Fruit fly (Drosophila melanogaster) whole organism, prepupa: ENCODE data around the gene CG32037.

Experiments used
- Blimp-1 ChIP-seq: fragments of 200-800 bp; sonication (Bioruptor generic); optimal IDR thresholded peaks from 3 replicates; lab custom pipeline; 2017; ENCODE audit warnings: missing biosample characterization, missing genetic modification characterization, mild to moderate bottlenecking, moderate library complexity, missing genetic modification reagents
- CG10669 ChIP-seq: fragments of 200-800 bp; sonication (Bioruptor generic); optimal IDR thresholded peaks from 3 replicates; lab custom pipeline; 2018; ENCODE audit warnings: missing biosample characterization, mild to moderate bottlenecking, missing genetic modification characterization, moderate library complexity
- CG11294 ChIP-seq: fragments of 200-800 bp; sonication (Bioruptor generic); IDR thresholded peaks from 2 replicates; pipeline ENCODE4 v1.3.6; 2022; ENCODE audit warnings: missing biosample characterization, missing genetic modification characterization
- CG11762 ChIP-seq: fragments of 200-800 bp; sonication (Bioruptor generic); optimal IDR thresholded peaks from 3 replicates; lab custom pipeline; 2016; ENCODE audit warnings: missing biosample characterization, missing genetic modification characterization; ENCODE audit not compliant: insufficient read depth
- CG11902 ChIP-seq: fragments of 200-800 bp; sonication (Bioruptor generic); optimal IDR thresholded peaks from 3 replicates; lab custom pipeline; 2016; ENCODE audit warnings: missing biosample characterization, missing genetic modification characterization
- CG15336 ChIP-seq: fragments of 200-800 bp; sonication (Bioruptor generic); IDR thresholded peaks from 2 replicates; pipeline ENCODE4 v1.3.6; 2022; ENCODE audit warnings: missing biosample characterization, missing genetic modification characterization
- CG1621 ChIP-seq: fragments of 200-800 bp; sonication (Bioruptor generic); optimal IDR thresholded peaks from 3 replicates; lab custom pipeline; 2018; ENCODE audit warnings: missing biosample characterization, mild to moderate bottlenecking, missing genetic modification characterization
- CG16779 ChIP-seq: fragments of 200-800 bp; sonication (Bioruptor generic); optimal IDR thresholded peaks from 3 replicates; lab custom pipeline; 2017; ENCODE audit warnings: missing biosample characterization, mild to moderate bottlenecking, missing genetic modification characterization
- CG32006 ChIP-seq: fragments of 200-800 bp; sonication (Bioruptor generic); optimal IDR thresholded peaks from 3 replicates; lab custom pipeline; 2017; ENCODE audit warnings: missing biosample characterization, mild to moderate bottlenecking, missing genetic modification characterization
- CG34406 ChIP-seq: fragments of 200-800 bp; sonication (Bioruptor generic); optimal IDR thresholded peaks from 3 replicates; lab custom pipeline; 2016; ENCODE audit warnings: missing biosample characterization, missing genetic modification characterization
- CG4318 ChIP-seq: fragments of 200-800 bp; sonication (Bioruptor generic); optimal IDR thresholded peaks from 3 replicates; lab custom pipeline; 2017; ENCODE audit warnings: missing biosample characterization, mild to moderate bottlenecking, missing genetic modification characterization
- CG6163 ChIP-seq: fragments of 200-800 bp; sonication (Bioruptor generic); IDR thresholded peaks from 3 replicates; pipeline ENCODE4 v1.3.6; 2022; ENCODE audit warnings: missing biosample characterization, missing genetic modification characterization
- CG6792 ChIP-seq: fragments of 200-800 bp; sonication (Bioruptor generic); optimal IDR thresholded peaks from 3 replicates; lab custom pipeline; 2016; ENCODE audit warnings: missing biosample characterization, missing genetic modification characterization
- CG6808 ChIP-seq: fragments of 200-800 bp; sonication (Bioruptor generic); optimal IDR thresholded peaks from 3 replicates; lab custom pipeline; 2017; ENCODE audit warnings: missing biosample characterization, missing genetic modification characterization, mild to moderate bottlenecking, moderate library complexity, missing genetic modification reagents
- CG6854 ChIP-seq: fragments of 200-800 bp; sonication (Bioruptor generic); optimal IDR thresholded peaks from 2 replicates; lab custom pipeline; 2017; ENCODE audit warnings: missing biosample characterization, mild to moderate bottlenecking, missing genetic modification characterization
- CG7368 ChIP-seq: fragments of 200-800 bp; sonication (Bioruptor generic); optimal IDR thresholded peaks from 3 replicates; lab custom pipeline; 2016; ENCODE audit warnings: missing biosample characterization, missing genetic modification characterization
- CG8119 ChIP-seq: fragments of 200-800 bp; sonication (Bioruptor generic); IDR thresholded peaks from 3 replicates; pipeline ENCODE4 v1.3.6; 2022; ENCODE audit warnings: missing biosample characterization, missing genetic modification characterization
- CG8319 ChIP-seq: fragments of 200-800 bp; sonication (Bioruptor generic); optimal IDR thresholded peaks from 3 replicates; lab custom pipeline; 2016; ENCODE audit warnings: missing biosample characterization, missing genetic modification characterization
- CG8632 ChIP-seq: fragments of 200-800 bp; sonication (Bioruptor generic); optimal IDR thresholded peaks from 3 replicates; lab custom pipeline; 2016; ENCODE audit warnings: missing biosample characterization, missing genetic modification characterization
- CG9139 ChIP-seq: fragments of 200-800 bp; sonication (Bioruptor generic); optimal IDR thresholded peaks from 3 replicates; lab custom pipeline; 2017; ENCODE audit warnings: missing biosample characterization, mild to moderate bottlenecking, missing genetic modification characterization
- Eip75B ChIP-seq: fragments of 200-800 bp; sonication (Bioruptor generic); optimal IDR thresholded peaks from 3 replicates; lab custom pipeline; 2016; ENCODE audit warnings: missing biosample characterization, missing genetic modification characterization
- Eip78C ChIP-seq: fragments of 200-800 bp; sonication (Bioruptor generic); peaks from one replicate; lab custom pipeline; 2016; ENCODE audit warnings: missing biosample characterization, missing genetic modification characterization
- Eip93F ChIP-seq: fragments of 200-800 bp; sonication (Bioruptor generic); optimal IDR thresholded peaks from 2 replicates; lab custom pipeline; 2016; ENCODE audit warnings: missing biosample characterization, mild to moderate bottlenecking, missing genetic modification characterization
- Ets21C ChIP-seq: fragments of 200-800 bp; sonication (Bioruptor generic); optimal IDR thresholded peaks from 3 replicates; lab custom pipeline; 2016; ENCODE audit warnings: missing biosample characterization, missing genetic modification characterization
- Ets96B ChIP-seq: fragments of 200-800 bp; optimal IDR thresholded peaks from 2 replicates; lab custom pipeline; 2019; ENCODE audit warnings: missing biosample characterization, mild to moderate bottlenecking, missing genetic modification characterization, moderate library complexity
- Gug ChIP-seq: fragments of 200-800 bp; sonication (Bioruptor generic); IDR thresholded peaks from 2 replicates; pipeline ENCODE4 v1.3.6; 2022; ENCODE audit warnings: missing biosample characterization, missing genetic modification characterization
- Hr38 ChIP-seq: sonication (Bioruptor generic); optimal IDR thresholded peaks from 2 replicates; lab custom pipeline; 2016; ENCODE audit warnings: missing biosample characterization, missing genetic modification characterization
- Hr39 ChIP-seq: fragments of 200-800 bp; sonication (Bioruptor generic); optimal IDR thresholded peaks from 2 replicates; lab custom pipeline; 2016; ENCODE audit warnings: missing biosample characterization, missing genetic modification characterization
- Hr4 ChIP-seq: fragments of 200-800 bp; sonication (Bioruptor generic); optimal IDR thresholded peaks from 3 replicates; lab custom pipeline; 2016; ENCODE audit warnings: missing biosample characterization, missing genetic modification characterization
- Lpt ChIP-seq: fragments of 200-800 bp; sonication (Bioruptor generic); optimal IDR thresholded peaks from 3 replicates; lab custom pipeline; 2016; ENCODE audit warnings: missing biosample characterization, missing genetic modification characterization
- Met ChIP-seq: fragments of 200-800 bp; sonication (Bioruptor generic); optimal IDR thresholded peaks from 3 replicates; lab custom pipeline; 2016; ENCODE audit warnings: missing biosample characterization, missing genetic modification characterization
- OdsH ChIP-seq: fragments of 200-800 bp; sonication (Bioruptor generic); optimal IDR thresholded peaks from 3 replicates; lab custom pipeline; 2016; ENCODE audit warnings: missing biosample characterization, missing genetic modification characterization
- Smox ChIP-seq: fragments of 200-800 bp; sonication (Bioruptor generic); optimal IDR thresholded peaks from 3 replicates; lab custom pipeline; 2016; ENCODE audit warnings: missing biosample characterization, missing genetic modification characterization
- Sox102F ChIP-seq: fragments of 200-800 bp; sonication (Bioruptor generic); optimal IDR thresholded peaks from 2 replicates; lab custom pipeline; 2016; ENCODE audit warnings: missing biosample characterization, mild to moderate bottlenecking, missing genetic modification characterization
- Sox15 ChIP-seq: fragments of 200-800 bp; sonication (Bioruptor generic); optimal IDR thresholded peaks from 3 replicates; lab custom pipeline; 2016; ENCODE audit warnings: missing biosample characterization, missing genetic modification characterization
- achi ChIP-seq: fragments of 200-800 bp; sonication (Bioruptor generic); optimal IDR thresholded peaks from 3 replicates; lab custom pipeline; 2016; ENCODE audit warnings: missing biosample characterization, missing genetic modification characterization
- cyc ChIP-seq: fragments of 200-800 bp; sonication (Bioruptor generic); optimal IDR thresholded peaks from 3 replicates; lab custom pipeline; 2016; ENCODE audit warnings: missing biosample characterization, missing genetic modification characterization
- dac ChIP-seq: fragments of 200-800 bp; sonication (Bioruptor generic); optimal IDR thresholded peaks from 2 replicates; lab custom pipeline; 2017; ENCODE audit warnings: missing biosample characterization, mild to moderate bottlenecking, missing genetic modification characterization
- dsx ChIP-seq: fragments of 200-800 bp; optimal IDR thresholded peaks from 3 replicates; lab custom pipeline; 2019; ENCODE audit warnings: missing biosample characterization, mild to moderate bottlenecking, missing genetic modification characterization, moderate library complexity; ENCODE audit not compliant: poor library complexity, severe bottlenecking
- eg ChIP-seq: fragments of 200-800 bp; sonication (Bioruptor generic); IDR thresholded peaks from 3 replicates; pipeline ENCODE4 v1.3.6; 2022; ENCODE audit warnings: missing biosample characterization, missing genetic modification characterization
- esn ChIP-seq: fragments of 200-800 bp; sonication (Bioruptor generic); optimal IDR thresholded peaks from 2 replicates; lab custom pipeline; 2016; ENCODE audit warnings: missing biosample characterization, mild to moderate bottlenecking, missing genetic modification characterization, moderate library complexity
- fd59A ChIP-seq: fragments of 200-800 bp; sonication (Bioruptor generic); optimal IDR thresholded peaks from 2 replicates; lab custom pipeline; 2017; ENCODE audit warnings: missing biosample characterization, mild to moderate bottlenecking, missing genetic modification characterization, missing genetic modification reagents
- fd85E ChIP-seq: fragments of 200-800 bp; sonication (Bioruptor generic); optimal IDR thresholded peaks from 3 replicates; lab custom pipeline; 2016; ENCODE audit warnings: missing biosample characterization, missing genetic modification characterization
- fkh ChIP-seq: fragments of 200-800 bp; sonication (Bioruptor generic); optimal IDR thresholded peaks from 3 replicates; lab custom pipeline; 2017; ENCODE audit warnings: missing biosample characterization, mild to moderate bottlenecking, missing genetic modification characterization, moderate library complexity
- lz ChIP-seq: fragments of 200-800 bp; sonication (Bioruptor generic); optimal IDR thresholded peaks from 3 replicates; lab custom pipeline; 2016; ENCODE audit warnings: missing biosample characterization, missing genetic modification characterization
- net ChIP-seq: fragments of 200-800 bp; sonication (Bioruptor generic); optimal IDR thresholded peaks from 3 replicates; lab custom pipeline; 2016; ENCODE audit warnings: missing biosample characterization, missing genetic modification characterization
- pdm3 ChIP-seq: fragments of 200-800 bp; sonication (Bioruptor generic); optimal IDR thresholded peaks from 3 replicates; lab custom pipeline; 2016; ENCODE audit warnings: missing biosample characterization, missing genetic modification characterization
- salr ChIP-seq, 2 experiments: fragments of 200-800 bp; sonication (Bioruptor generic); optimal IDR thresholded peaks; 3 replicates each; lab custom pipeline; 2016 to 2018; ENCODE audit warnings: missing biosample characterization in 2 of 2, missing genetic modification characterization in 2 of 2, mild to moderate bottlenecking in 1 of 2
- spab ChIP-seq: fragments of 200-800 bp; sonication (Bioruptor generic); optimal IDR thresholded peaks from 2 replicates; lab custom pipeline; 2017; ENCODE audit warnings: missing biosample characterization, mild to moderate bottlenecking, missing genetic modification characterization, missing genetic modification reagents
- svp ChIP-seq: fragments of 200-800 bp; sonication (Bioruptor generic); peaks from one replicate; lab custom pipeline; 2016; ENCODE audit warnings: missing biosample characterization, missing genetic modification characterization
- topi ChIP-seq: fragments of 200-800 bp; sonication (Bioruptor generic); optimal IDR thresholded peaks from 3 replicates; lab custom pipeline; 2016; ENCODE audit warnings: missing biosample characterization, missing genetic modification characterization
- vri ChIP-seq: fragments of 200-800 bp; sonication (Bioruptor generic); optimal IDR thresholded peaks from 3 replicates; lab custom pipeline; 2016; ENCODE audit warnings: missing biosample characterization, mild to moderate bottlenecking, missing genetic modification characterization

Gene CG32037

DNA sequence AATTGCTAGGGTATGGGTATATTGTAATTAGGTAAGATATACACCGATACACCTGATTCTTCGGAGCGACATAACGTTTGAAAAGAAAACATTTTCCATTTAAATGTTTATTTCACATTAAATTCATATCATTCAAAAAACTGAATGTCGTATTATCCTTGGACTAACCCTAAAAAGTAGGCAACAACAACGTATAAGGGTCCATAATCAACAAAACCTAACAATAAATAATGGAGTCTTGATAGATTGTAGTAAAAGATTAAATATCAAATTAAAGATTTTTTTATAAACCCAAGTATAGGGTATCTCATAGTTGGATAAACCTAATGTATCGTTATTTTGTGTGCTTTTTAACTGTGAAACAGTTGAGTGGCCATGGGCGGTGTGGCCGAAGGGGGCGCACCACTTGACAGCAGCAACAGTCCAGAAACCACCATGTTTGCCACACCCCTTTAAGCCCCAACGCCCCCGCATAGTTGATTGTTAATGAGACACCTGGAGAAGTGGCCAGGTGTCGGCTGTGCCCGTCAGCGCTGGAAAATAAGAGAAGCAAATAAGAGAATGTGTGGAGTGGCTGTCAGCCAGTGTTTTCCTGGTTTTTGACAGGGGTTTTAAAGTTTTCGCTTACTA is 23.6 kb downstream of the CG32037 start:
- TF ChIP-seq Eip78C (GFP tag; lab: Kevin White, UChicago) (peak; percentile 66), CG4318 (GFP tag; lab: Kevin White, UChicago) (peak; percentile 9), svp (GFP tag; lab: Kevin White, UChicago) (peak; percentile 67), Hr38 (GFP tag; lab: Kevin White, UChicago) (no peak), CG1621 (tag; lab: Kevin White, UChicago) (no peak), fd85E (no peak), esn (GFP tag; lab: Kevin White, UChicago) (no peak), fd59A (no peak), eg (GFP tag; lab: Robert Waterston, UW) (no peak), Sox102F (GFP tag; lab: Kevin White, UChicago) (no peak), CG34406 (GFP tag; lab: Kevin White, UChicago) (no peak), Smox (peak; percentile 32), Hr39 (peak; percentile 19), CG8119 (GFP tag; lab: Robert Waterston, UW) (no peak), lz (GFP tag; lab: Kevin White, UChicago) (no peak), fkh (GFP tag; lab: Kevin White, UChicago) (no peak), topi (peak; percentile 23), vri (GFP tag; lab: Kevin White, UChicago) (no peak), CG11902 (GFP tag; lab: Kevin White, UChicago) (no peak), dac (GFP tag; lab: Kevin White, UChicago) (no peak), Sox15 (GFP tag; lab: Kevin White, UChicago) (no peak), Lpt (GFP tag; lab: Kevin White, UChicago) (no peak), net (GFP tag; lab: Kevin White, UChicago) (peak; percentile 8), salr (GFP tag; optimal IDR thresholded peaks at IDR 0.05; lab: Kevin White, UChicago) (peak in 1 of 2 experiments; percentile 45), cyc (GFP tag; lab: Kevin White, UChicago) (peak; percentile 3), CG6808 (no peak), CG6163 (GFP tag; lab: Robert Waterston, UW) (no peak), Eip75B (no peak), CG8632 (GFP tag; lab: Kevin White, UChicago) (no peak), Eip93F (GFP tag; lab: Kevin White, UChicago) (no peak), Gug (GFP tag; lab: Robert Waterston, UW) (no peak), CG32006 (GFP tag; lab: Kevin White, UChicago) (peak; percentile 62), pdm3 (GFP tag; lab: Kevin White, UChicago) (peak; percentile 28), CG11294 (GFP tag; lab: Robert Waterston, UW) (no peak), CG15336 (GFP tag; lab: Robert Waterston, UW) (no peak), CG6792 (GFP tag; lab: Kevin White, UChicago) (no peak), Blimp-1 (GFP tag; lab: Kevin White, UChicago) (no peak), CG7368 (GFP tag; lab: Kevin White, UChicago) (no peak), CG10669 (GFP tag; lab: Kevin White, UChicago) (no peak), OdsH (GFP tag; lab: Kevin White, UChicago) (peak; percentile 46), CG6854 (no peak), achi (no peak), spab (GFP tag; lab: Kevin White, UChicago) (no peak), Ets21C (no peak), Hr4 (GFP tag; lab: Kevin White, UChicago) (peak; percentile 59), dsx (GFP tag; lab: Kevin White, UChicago) (no peak), CG9139 (GFP tag; lab: Kevin White, UChicago) (no peak), Ets96B (tag; lab: Kevin White, UChicago) (no peak), CG16779 (tag; lab: Kevin White, UChicago) (no peak), Met (peak; percentile 17), CG11762 (GFP tag; lab: Kevin White, UChicago) (no peak), CG8319 (GFP tag; lab: Kevin White, UChicago) (no peak)
